Worm (Caenorhabditis elegans) whole organism, young adult: ENCODE data around the gene sek-4.

Source experiments
- F23B12.7 ChIP-seq: sonication (generic microtip); optimal IDR thresholded peaks from 2 replicates; lab custom pipeline; 2017; ENCODE audit warnings: missing genetic modification characterization, mild to moderate bottlenecking, missing compliant biosample characterization, antibody characterized with exemption, moderate library complexity; ENCODE audit not compliant: insufficient read depth
- ZK185.1 ChIP-seq: sonication (generic microtip); optimal IDR thresholded peaks from 2 replicates; lab custom pipeline; 2016; ENCODE audit warnings: mild to moderate bottlenecking, missing genetic modification characterization, missing compliant biosample characterization; ENCODE audit not compliant: poor library complexity, severe bottlenecking
- hmg-1.2 ChIP-seq: fragments of 200-800 bp; sonication (Bioruptor generic); IDR thresholded peaks from 2 replicates; pipeline ENCODE4 v1.3.6; 2022; ENCODE audit warnings: missing genetic modification reagents, missing genetic modification characterization, missing compliant biosample characterization
- lin-26 ChIP-seq: fragments of 200-800 bp; sonication (Bioruptor generic); IDR thresholded peaks from 2 replicates; pipeline ENCODE4 v1.3.6; 2022; ENCODE audit warnings: missing genetic modification reagents, missing genetic modification characterization, missing compliant biosample characterization
- pha-4 ChIP-seq: fragments of 150-350 bp; sonication (generic microtip); optimal IDR thresholded peaks from 2 replicates; lab custom pipeline; 2014; ENCODE audit warnings: missing biosample characterization, missing genetic modification reagents, missing genetic modification characterization
- xnd-1 ChIP-seq: sonication (generic microtip); optimal IDR thresholded peaks from 2 replicates; lab custom pipeline; 2016; ENCODE audit warnings: missing genotype, missing genetic modification reagents, missing genetic modification characterization, missing compliant biosample characterization

ce11 chrX:5386558-5386957 is 11.7 kb downstream of the sek-4 start, which contains the start of gene kcnl-3:
- TF ChIP-seq hmg-1.2 (no peak), lin-26 (GFP tag; lab: Robert Waterston, UW) (no peak), pha-4 (tag; lab: Kevin White, UChicago) (no peak), F23B12.7 (no peak), xnd-1 (tag; lab: Kevin White, UChicago) (no peak), ZK185.1 (tag; lab: Kevin White, UChicago) (no peak)
